Worm (Caenorhabditis elegans): ENCODE measurements around the gene cyp-13A8.

Gene cyp-13A8

ce11 chrII:9773892-9774581 is 33.3 kb downstream of the cyp-13A8 start, which contains the start of gene ZK1321.4:
TSS of gene ZK1321.4 (minus strand) at chrII:9773942.
- TF ChIP-seq zip-8 (tag; optimal IDR thresholded peaks at IDR 0.05) (no peak), hlh-1 (tag; optimal IDR thresholded peaks at IDR 0.05) (peak; percentile 19)

DNA sequence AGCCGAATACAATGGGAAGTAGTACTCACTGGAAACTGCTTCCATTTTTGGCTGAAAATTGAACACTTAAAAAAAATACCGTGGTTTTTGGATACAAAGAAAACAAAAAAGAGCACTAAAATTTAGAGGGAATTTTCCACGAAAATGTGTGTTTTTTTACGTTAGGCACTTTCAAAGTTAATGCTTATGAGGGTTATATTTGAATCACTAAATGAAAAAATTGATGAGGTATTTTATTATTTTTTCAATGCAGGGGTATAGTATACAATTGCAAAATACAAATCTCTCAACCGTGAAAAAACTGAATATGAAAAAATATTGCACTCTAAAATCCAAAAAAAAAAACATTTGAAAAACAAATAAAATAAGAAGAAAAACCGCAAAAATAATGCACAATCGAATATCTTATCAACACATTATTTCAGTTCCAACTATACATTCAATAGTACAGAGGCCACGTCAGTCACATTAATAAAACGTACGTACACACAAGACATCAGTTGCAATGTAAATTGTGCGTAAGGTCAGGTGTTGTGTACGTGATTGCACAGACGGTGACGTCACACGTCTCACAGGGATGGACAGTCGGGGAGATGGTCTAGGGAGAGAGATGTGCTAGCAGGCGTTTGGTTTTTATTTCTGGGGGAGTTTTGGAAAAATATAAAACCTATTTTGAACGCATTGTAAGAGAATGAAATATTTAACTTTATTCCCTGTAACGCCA is 37.4 kb downstream of the cyp-13A8 start, which contains the start of gene aqp-10:
Gene aqp-10 (minus strand): TSS at position 51 of the 724 bp plus-strand sequence.
- TF ChIP-seq lsy-2 (tag; optimal IDR thresholded peaks at IDR 0.05) (peak; percentile 20), pha-4 (tag; optimal IDR thresholded peaks at IDR 0.05) (peak; percentile 32), ces-1 (GFP tag; optimal IDR thresholded peaks at IDR 0.05) (no peak)

- TF ChIP-seq zip-8 (tag; optimal IDR thresholded peaks at IDR 0.05) (no peak), blmp-1 (tag; optimal IDR thresholded peaks at IDR 0.05) (no peak), sptf-1 (tag; optimal IDR thresholded peaks at IDR 0.05) (no peak), unc-39 (tag; optimal IDR thresholded peaks at IDR 0.05) (no peak), nhr-12 (tag; optimal IDR thresholded peaks at IDR 0.05) (no peak), M03D4.4 (tag; optimal IDR thresholded peaks at IDR 0.05) (no peak), unc-62 (GFP tag; optimal IDR thresholded peaks at IDR 0.05) (no peak), hlh-1 (tag; optimal IDR thresholded peaks at IDR 0.05) (peak; percentile 69), lin-13 (tag; optimal IDR thresholded peaks at IDR 0.05) (no peak), nhr-2 (tag; optimal IDR thresholded peaks at IDR 0.05) (no peak), drap-1 (GFP tag; optimal IDR thresholded peaks at IDR 0.05) (no peak), unc-120 (tag; optimal IDR thresholded peaks at IDR 0.05; ENCODE audit: poor library complexity, severe bottlenecking) (peak; percentile 38), lsy-2 (tag; optimal IDR thresholded peaks at IDR 0.05) (no peak)
Observed at ce11 chrII:9764696-9765095, 42.7 kb downstream of the cyp-13A8 start.

DNA sequence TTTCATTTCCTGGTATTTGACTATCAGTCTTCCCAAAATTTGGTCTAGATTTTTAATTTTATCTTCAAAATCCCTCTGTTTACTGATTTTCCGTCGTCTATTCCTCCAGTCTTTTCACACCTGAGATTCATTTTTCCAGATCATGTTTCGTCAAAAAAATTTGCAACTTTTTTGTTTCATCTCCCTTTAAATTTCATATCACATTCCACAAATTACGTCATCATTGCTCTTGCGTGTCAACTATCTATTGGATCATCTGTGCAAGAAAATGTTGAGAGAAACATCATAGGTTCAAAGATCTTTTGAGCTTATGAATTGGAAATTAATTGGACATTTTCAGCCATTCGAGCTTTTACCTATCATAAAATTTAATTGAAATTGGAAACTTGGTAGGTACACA is 48.0 kb downstream of the cyp-13A8 start:
- TF ChIP-seq zip-8 (tag; optimal IDR thresholded peaks at IDR 0.05) = peak; percentile 56
- no peak for TF ChIP-seq lin-32 (GFP tag; optimal IDR thresholded peaks at IDR 0.05)

DNA sequence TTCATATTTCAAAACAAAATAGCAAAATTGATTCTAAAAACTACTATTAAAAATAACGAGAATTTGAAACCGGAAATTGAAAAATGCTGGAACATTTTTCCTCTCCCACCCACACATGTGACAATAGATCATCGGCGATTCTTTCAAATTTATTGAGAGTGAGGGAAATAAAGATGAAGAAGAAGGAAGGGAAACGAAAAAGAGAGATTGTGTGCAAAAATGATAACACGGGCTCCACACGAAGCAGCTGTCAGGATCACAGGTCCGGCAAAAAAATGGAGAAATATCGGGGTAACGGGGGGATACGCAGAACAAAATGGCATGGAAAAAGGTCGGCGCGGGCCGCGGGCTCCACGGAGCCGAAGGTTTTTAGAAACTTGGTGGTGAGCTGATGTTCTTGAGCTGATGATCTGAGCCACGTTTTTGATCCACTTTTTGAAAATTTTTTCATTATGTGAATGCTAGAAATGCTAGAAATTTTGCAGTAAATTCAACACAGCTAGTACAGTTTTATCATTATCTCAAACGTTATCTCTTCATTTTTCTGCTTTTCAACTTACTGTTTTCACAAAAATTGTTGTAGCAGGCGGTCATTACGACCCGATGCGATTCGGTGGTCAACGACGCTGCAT is 49.6 kb downstream of the cyp-13A8 start, which contains the start of gene shk-1:
Gene shk-1 (plus strand): TSS at position 582 of the 632 bp plus-strand sequence.
- peak; percentile 55 for TF ChIP-seq unc-120 (tag; optimal IDR thresholded peaks at IDR 0.05; ENCODE audit: poor library complexity, severe bottlenecking)
- TF ChIP-seq zip-8 (tag; optimal IDR thresholded peaks at IDR 0.05) = no peak
- TF ChIP-seq cnd-1 (tag; optimal IDR thresholded peaks at IDR 0.05) = no peak
- TF ChIP-seq mls-2 (tag; optimal IDR thresholded peaks at IDR 0.05) = no peak
- peak; percentile 86 for TF ChIP-seq hlh-1 (tag; optimal IDR thresholded peaks at IDR 0.05)
